Fruit fly (Drosophila melanogaster) whole organism, embryonic: ENCODE data around the gene Cdk1.

Experiments
- Ada2b ChIP-seq: fragments of 200-800 bp; sonication (Bioruptor generic); IDR thresholded peaks from 2 replicates; pipeline ENCODE4 v1.3.6; 2022; ENCODE audit warnings: missing biosample characterization, missing genetic modification characterization
- Adf1 ChIP-seq: fragments of 200-800 bp; sonication (Bioruptor generic); IDR thresholded peaks from 2 replicates; pipeline ENCODE4 v1.3.6; 2022; ENCODE audit warnings: missing biosample characterization, missing genetic modification characterization
- CG10147 ChIP-seq: fragments of 200-800 bp; sonication (Bioruptor generic); optimal IDR thresholded peaks from 2 replicates; lab custom pipeline; 2019; ENCODE audit warnings: missing biosample characterization, mild to moderate bottlenecking, missing genetic modification characterization, moderate library complexity
- CG11504 ChIP-seq: fragments of 200-800 bp; sonication (Bioruptor generic); optimal IDR thresholded peaks from 3 replicates; lab custom pipeline; 2019; ENCODE audit warnings: missing biosample characterization, mild to moderate bottlenecking, missing genetic modification characterization, moderate library complexity
- CG11560 ChIP-seq: fragments of 200-800 bp; sonication (Bioruptor generic); IDR thresholded peaks from 3 replicates; pipeline ENCODE4 v1.3.6; 2022; ENCODE audit warnings: missing biosample characterization, missing genetic modification characterization
- CG14667 ChIP-seq: fragments of 200-800 bp; sonication (Bioruptor generic); IDR thresholded peaks from 2 replicates; pipeline ENCODE4 v1.3.6; 2022; ENCODE audit warnings: missing biosample characterization, missing genetic modification characterization
- CG15479 ChIP-seq: fragments of 200-800 bp; sonication (Bioruptor generic); optimal IDR thresholded peaks from 3 replicates; lab custom pipeline; 2019; ENCODE audit warnings: missing biosample characterization, mild to moderate bottlenecking, missing genetic modification characterization, moderate library complexity
- CG15514 ChIP-seq: fragments of 200-800 bp; sonication (Bioruptor generic); optimal IDR thresholded peaks from 3 replicates; lab custom pipeline; 2017; ENCODE audit warnings: missing biosample characterization, missing genetic modification characterization, mild to moderate bottlenecking, moderate library complexity, missing genetic modification reagents
- CG15601 ChIP-seq: fragments of 200-800 bp; sonication (Bioruptor generic); optimal IDR thresholded peaks from 3 replicates; lab custom pipeline; 2019; ENCODE audit warnings: missing biosample characterization, mild to moderate bottlenecking, missing genetic modification characterization, moderate library complexity
- CG17361 ChIP-seq: fragments of 200-800 bp; sonication (Bioruptor generic); IDR thresholded peaks from 3 replicates; pipeline ENCODE4 v1.3.6; 2022; ENCODE audit warnings: missing biosample characterization, missing genetic modification characterization
- CG17612 ChIP-seq: fragments of 200-800 bp; sonication (Bioruptor generic); IDR thresholded peaks from 2 replicates; pipeline ENCODE4 v1.3.6; 2022; ENCODE audit warnings: missing biosample characterization, missing genetic modification characterization
- CG18262 ChIP-seq: fragments of 200-800 bp; optimal IDR thresholded peaks from 3 replicates; lab custom pipeline; 2019; ENCODE audit warnings: missing biosample characterization, mild to moderate bottlenecking, missing genetic modification characterization, moderate library complexity
- CG18764 ChIP-seq: fragments of 200-800 bp; sonication (Bioruptor generic); optimal IDR thresholded peaks from 3 replicates; lab custom pipeline; 2016; ENCODE audit warnings: missing biosample characterization, missing genetic modification characterization
- CG6175 ChIP-seq: fragments of 200-800 bp; sonication (Bioruptor generic); IDR thresholded peaks from 3 replicates; pipeline ENCODE4 v1.3.6; 2022; ENCODE audit warnings: missing biosample characterization, missing genetic modification characterization
- CG6654 ChIP-seq: fragments of 200-800 bp; sonication (Bioruptor generic); optimal IDR thresholded peaks from 2 replicates; lab custom pipeline; 2017; ENCODE audit warnings: missing biosample characterization, mild to moderate bottlenecking, missing genetic modification characterization
- CG6765 ChIP-seq: fragments of 200-800 bp; sonication (Bioruptor generic); optimal IDR thresholded peaks from 3 replicates; lab custom pipeline; 2017; ENCODE audit warnings: missing biosample characterization, mild to moderate bottlenecking, missing genetic modification characterization
- CG7786 ChIP-seq: fragments of 200-800 bp; sonication (Bioruptor generic); optimal IDR thresholded peaks from 2 replicates; lab custom pipeline; 2016; ENCODE audit warnings: missing biosample characterization, missing genetic modification characterization
- CG8281 ChIP-seq: fragments of 200-800 bp; sonication (Bioruptor generic); optimal IDR thresholded peaks from 2 replicates; lab custom pipeline; 2018; ENCODE audit warnings: missing biosample characterization, mild to moderate bottlenecking, missing genetic modification characterization, moderate library complexity
- CG8359 ChIP-seq: fragments of 200-800 bp; sonication (Bioruptor generic); optimal IDR thresholded peaks from 2 replicates; lab custom pipeline; 2017; ENCODE audit warnings: missing biosample characterization, mild to moderate bottlenecking, missing genetic modification characterization, borderline replicate concordance
- CG9817 ChIP-seq: fragments of 200-800 bp; sonication (Bioruptor generic); optimal IDR thresholded peaks from 2 replicates; lab custom pipeline; 2018; ENCODE audit warnings: missing biosample characterization, mild to moderate bottlenecking, missing genetic modification characterization, moderate library complexity
- Chrac-16 ChIP-seq: fragments of 200-800 bp; sonication (Bioruptor generic); optimal IDR thresholded peaks from 3 replicates; lab custom pipeline; 2016; ENCODE audit warnings: missing biosample characterization, missing genetic modification characterization
- D ChIP-seq, 2 experiments: fragments of 200-800 bp in 1 of 2; fragments of >200 bp in 1 of 2; sonication (Bioruptor generic) in 1 of 2; optimal IDR thresholded peaks; 2 replicates in 1 of 2; 3 replicates in 1 of 2; lab custom pipeline; 2017; ENCODE audit warnings: mild to moderate bottlenecking in 1 of 2, missing biosample characterization in 1 of 2, missing genetic modification characterization in 1 of 2, missing genetic modification reagents in 1 of 2
- Dp ChIP-seq: fragments of 200-800 bp; sonication (Bioruptor generic); optimal IDR thresholded peaks from 2 replicates; lab custom pipeline; 2018; ENCODE audit warnings: missing biosample characterization, mild to moderate bottlenecking, missing genetic modification characterization, moderate library complexity
- HHEX ChIP-seq: fragments of 200-800 bp; sonication (Bioruptor generic); optimal IDR thresholded peaks from 3 replicates; lab custom pipeline; 2017; ENCODE audit warnings: missing biosample characterization, mild to moderate bottlenecking, missing genetic modification characterization, missing genetic modification reagents
- HLH3B ChIP-seq: fragments of 200-800 bp; sonication (Bioruptor generic); IDR thresholded peaks from 2 replicates; pipeline ENCODE4 v1.3.6; 2022; ENCODE audit warnings: missing biosample characterization, missing genetic modification characterization
- HLH4C ChIP-seq: fragments of 200-800 bp; sonication (Bioruptor generic); IDR thresholded peaks from 3 replicates; pipeline ENCODE4 v1.3.6; 2022; ENCODE audit warnings: missing biosample characterization, missing genetic modification characterization; ENCODE audit not compliant: partially characterized antibody
- Hand ChIP-seq: fragments of 200-800 bp; sonication (Bioruptor generic); optimal IDR thresholded peaks from 2 replicates; lab custom pipeline; 2017; ENCODE audit warnings: mild to moderate bottlenecking, missing biosample characterization, missing genetic modification reagents, missing genetic modification characterization
- PHDP ChIP-seq: fragments of 200-800 bp; sonication (Bioruptor generic); optimal IDR thresholded peaks from 3 replicates; lab custom pipeline; 2018; ENCODE audit warnings: missing biosample characterization, mild to moderate bottlenecking, missing genetic modification characterization, moderate library complexity
- Taf1 ChIP-seq: fragments of 200-800 bp; sonication (Bioruptor generic); IDR thresholded peaks from 2 replicates; pipeline ENCODE4 v1.3.6; 2022; ENCODE audit warnings: missing biosample characterization, missing genetic modification characterization
- Xbp1 ChIP-seq: fragments of 200-800 bp; sonication (Bioruptor generic); optimal IDR thresholded peaks from 3 replicates; lab custom pipeline; 2016; ENCODE audit warnings: missing biosample characterization, mild to moderate bottlenecking, missing genetic modification characterization
- al ChIP-seq: fragments of 200-800 bp; sonication (Bioruptor generic); IDR thresholded peaks from 2 replicates; pipeline ENCODE4 v1.3.6; 2022; ENCODE audit warnings: missing biosample characterization, missing genetic modification characterization
- cato ChIP-seq: fragments of 200-800 bp; sonication (Bioruptor generic); optimal IDR thresholded peaks from 2 replicates; lab custom pipeline; 2016; ENCODE audit warnings: missing biosample characterization, missing genetic modification characterization, borderline replicate concordance
- cg ChIP-seq: fragments of 200-800 bp; sonication (Bioruptor generic); optimal IDR thresholded peaks from 3 replicates; lab custom pipeline; 2019; ENCODE audit warnings: missing biosample characterization, mild to moderate bottlenecking, missing genetic modification characterization, moderate library complexity
- dmrt99B ChIP-seq: fragments of 200-800 bp; sonication (Bioruptor generic); optimal IDR thresholded peaks from 2 replicates; lab custom pipeline; 2018; ENCODE audit warnings: missing biosample characterization, mild to moderate bottlenecking, missing genetic modification characterization, moderate library complexity
- ems ChIP-seq: fragments of 200-800 bp; sonication (Bioruptor generic); optimal IDR thresholded peaks from 3 replicates; lab custom pipeline; 2016; ENCODE audit warnings: missing biosample characterization, missing genetic modification characterization
- esg ChIP-seq: fragments of 200-800 bp; sonication (Bioruptor generic); conservative IDR thresholded peaks from 2 replicates; pipeline ENCODE4 v1.3.6; 2022; ENCODE audit warnings: missing biosample characterization, missing genetic modification characterization
- fu2 ChIP-seq: fragments of 200-800 bp; sonication (Bioruptor generic); optimal IDR thresholded peaks from 2 replicates; lab custom pipeline; 2016; ENCODE audit warnings: missing biosample characterization, missing genetic modification characterization
- gcm2 ChIP-seq: fragments of 200-800 bp; sonication (Bioruptor generic); optimal IDR thresholded peaks from 2 replicates; lab custom pipeline; 2016; ENCODE audit warnings: missing biosample characterization, missing genetic modification characterization
- lab ChIP-seq: fragments of 200-800 bp; sonication (Bioruptor generic); optimal IDR thresholded peaks from 3 replicates; lab custom pipeline; 2017; ENCODE audit warnings: missing biosample characterization, missing genetic modification characterization, mild to moderate bottlenecking, moderate library complexity, missing genetic modification reagents
- psq ChIP-seq: fragments of 200-800 bp; sonication (Bioruptor generic); optimal IDR thresholded peaks from 2 replicates; lab custom pipeline; 2017; ENCODE audit warnings: missing biosample characterization, missing genetic modification characterization
- salm ChIP-seq: fragments of 200-800 bp; sonication (Bioruptor generic); optimal IDR thresholded peaks from 2 replicates; lab custom pipeline; 2018; ENCODE audit warnings: missing biosample characterization, mild to moderate bottlenecking, missing genetic modification characterization
- scrt ChIP-seq: fragments of 200-800 bp; sonication (Bioruptor generic); optimal IDR thresholded peaks from 2 replicates; lab custom pipeline; 2018; ENCODE audit warnings: missing biosample characterization, mild to moderate bottlenecking, missing genetic modification characterization, moderate library complexity
- slou ChIP-seq: fragments of 200-800 bp; sonication (Bioruptor generic); optimal IDR thresholded peaks from 3 replicates; lab custom pipeline; 2016; ENCODE audit warnings: missing biosample characterization, missing genetic modification characterization
- sqz ChIP-seq: fragments of 200-800 bp; sonication (Bioruptor generic); optimal IDR thresholded peaks from 3 replicates; lab custom pipeline; 2018; ENCODE audit warnings: missing biosample characterization, mild to moderate bottlenecking, missing genetic modification characterization
- trh ChIP-seq: fragments of 200-800 bp; sonication (Bioruptor generic); optimal IDR thresholded peaks from 2 replicates; lab custom pipeline; 2016; ENCODE audit warnings: missing biosample characterization, missing genetic modification characterization
- z ChIP-seq: fragments of 200-800 bp; sonication (Bioruptor generic); IDR thresholded peaks from 3 replicates; pipeline ENCODE4 v1.3.6; 2022; ENCODE audit warnings: missing biosample characterization, missing genetic modification characterization
- zen ChIP-seq: fragments of 200-800 bp; sonication (Bioruptor generic); optimal IDR thresholded peaks from 3 replicates; lab custom pipeline; 2018; ENCODE audit warnings: missing biosample characterization, mild to moderate bottlenecking, missing genetic modification characterization, moderate library complexity
- zf30C ChIP-seq: fragments of 200-800 bp; sonication (Bioruptor generic); optimal IDR thresholded peaks from 3 replicates; lab custom pipeline; 2018; ENCODE audit warnings: missing biosample characterization, mild to moderate bottlenecking, missing genetic modification characterization
- zfh2 ChIP-seq: fragments of 200-800 bp; sonication (Bioruptor generic); optimal IDR thresholded peaks from 2 replicates; lab custom pipeline; 2016; ENCODE audit warnings: missing biosample characterization, missing genetic modification characterization

Gene Cdk1

DNA sequence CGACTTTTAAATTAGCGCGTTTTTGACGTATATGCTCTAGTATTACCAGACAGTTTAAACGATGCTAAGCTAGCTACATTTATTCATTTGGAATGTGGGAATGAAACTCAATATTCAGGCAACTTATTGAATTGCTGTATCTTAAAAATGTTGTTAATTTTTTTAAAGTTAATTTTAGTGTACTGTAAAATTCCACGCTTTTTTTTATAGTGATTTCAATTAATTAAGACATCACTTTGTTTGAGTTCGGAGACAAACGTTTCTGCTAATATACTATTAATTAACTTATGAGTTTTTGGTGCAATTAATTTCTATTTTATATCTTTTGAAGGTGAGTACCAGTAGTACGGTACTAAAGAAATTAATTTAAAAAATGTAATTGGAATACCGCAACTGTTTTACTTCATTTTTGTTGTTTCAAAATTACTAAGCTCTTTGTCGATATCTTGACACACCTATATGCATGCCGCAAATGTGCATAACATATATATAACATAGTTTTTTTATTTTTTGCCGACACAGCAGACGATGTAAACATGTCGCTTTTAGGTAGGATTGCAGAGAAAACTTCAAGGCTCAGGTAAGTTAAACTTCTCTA, at the start of gene Cdk1, which contains the start of gene mRpS7 (continued):
- TF ChIP-seq Hand (GFP tag; lab: Kevin White, UChicago) (no peak), CG9817 (tag; lab: Kevin White, UChicago) (peak; percentile 68), CG18262 (tag; lab: Kevin White, UChicago) (peak; percentile 84), CG6175 (GFP tag; lab: Robert Waterston, UW) (no peak), CG15479 (GFP tag; lab: Kevin White, UChicago) (no peak), CG17361 (GFP tag; lab: Robert Waterston, UW) (peak; percentile 92), sqz (GFP tag; lab: Kevin White, UChicago) (peak; percentile 39), CG15601 (tag; lab: Kevin White, UChicago) (peak; percentile 75), Ada2b (peak; percentile 50; the same call in 1 of the 2 replicates), zen (peak; percentile 70), CG18764 (GFP tag; lab: Kevin White, UChicago) (no peak), salm (tag; lab: Kevin White, UChicago) (peak; percentile 66), zf30C (GFP tag; lab: Kevin White, UChicago) (no peak), Chrac-16 (GFP tag; lab: Kevin White, UChicago) (peak; percentile 76), HLH4C (GFP tag; lab: Robert Waterston, UW) (no peak), CG14667 (GFP tag; lab: Robert Waterston, UW) (no peak; the same call in 1 of the 2 replicates), lab (GFP tag; lab: Kevin White, UChicago) (no peak), z (no peak), CG6765 (GFP tag; lab: Kevin White, UChicago) (no peak), Xbp1 (peak; percentile 77), CG6654 (GFP tag; lab: Kevin White, UChicago) (peak; percentile 7), zfh2 (GFP tag; lab: Kevin White, UChicago) (peak; percentile 52), gcm2 (GFP tag; lab: Kevin White, UChicago) (peak; percentile 13), psq (GFP tag; lab: Kevin White, UChicago) (no peak), CG7786 (GFP tag; lab: Kevin White, UChicago) (peak; percentile 47), CG17612 (GFP tag; lab: Robert Waterston, UW) (no peak), ems (GFP tag; lab: Kevin White, UChicago) (no peak), D (optimal IDR thresholded peaks at IDR 0.05; lab: Kevin White, UChicago) (no peak), D (GFP tag; optimal IDR thresholded peaks at IDR 0.05; lab: Kevin White, UChicago) (peak; percentile 64), Adf1 (GFP tag; lab: Robert Waterston, UW) (0 out of 2 replicates have a peak, but pooled peaks have one; percentile 16), slou (GFP tag; lab: Kevin White, UChicago) (peak; percentile 45), CG11504 (tag; lab: Kevin White, UChicago) (peak; percentile 85), CG11560 (tag; lab: Robert Waterston, UW) (no peak), fu2 (GFP tag; lab: Kevin White, UChicago) (peak; percentile 29), CG8359 (GFP tag; lab: Kevin White, UChicago) (peak; percentile 27), CG8281 (no peak), Dp (GFP tag; lab: Kevin White, UChicago) (peak; percentile 74), Taf1 (GFP tag; lab: Robert Waterston, UW) (0 out of 2 replicates have a peak, but pooled peaks have one; percentile 37), scrt (GFP tag; lab: Kevin White, UChicago) (peak; percentile 38), al (peak; percentile 54), trh (GFP tag; lab: Kevin White, UChicago) (peak; percentile 60), PHDP (tag; lab: Kevin White, UChicago) (peak; percentile 81), CG10147 (GFP tag; lab: Kevin White, UChicago) (peak; percentile 66), esg (GFP tag; lab: Robert Waterston, UW) (peak; percentile 66), HHEX (peak; percentile 40), CG15514 (peak; percentile 68), cg (no peak), cato (GFP tag; lab: Kevin White, UChicago) (peak; percentile 63), dmrt99B (peak; percentile 78), HLH3B (GFP tag; lab: Robert Waterston, UW) (no peak)
